Worm (Caenorhabditis elegans) whole organism, mixed stage, embryonic: ENCODE results near the gene F54C4.4.

Experiments
- nhr-2 ChIP-seq: fragments of 150-350 bp; optimal IDR thresholded peaks from 2 replicates; lab custom pipeline; 2014; ENCODE audit warnings: missing biosample characterization, missing genetic modification characterization
- nhr-28 ChIP-seq: fragments of 150-350 bp; optimal IDR thresholded peaks from 2 replicates; lab custom pipeline; 2014; ENCODE audit warnings: missing biosample characterization, missing genetic modification characterization
- sptf-1 ChIP-seq: sonication (generic microtip); optimal IDR thresholded peaks from 2 replicates; lab custom pipeline; 2017; ENCODE audit warnings: mild to moderate bottlenecking, missing genetic modification characterization, moderate library complexity, missing compliant biosample characterization

DNA sequence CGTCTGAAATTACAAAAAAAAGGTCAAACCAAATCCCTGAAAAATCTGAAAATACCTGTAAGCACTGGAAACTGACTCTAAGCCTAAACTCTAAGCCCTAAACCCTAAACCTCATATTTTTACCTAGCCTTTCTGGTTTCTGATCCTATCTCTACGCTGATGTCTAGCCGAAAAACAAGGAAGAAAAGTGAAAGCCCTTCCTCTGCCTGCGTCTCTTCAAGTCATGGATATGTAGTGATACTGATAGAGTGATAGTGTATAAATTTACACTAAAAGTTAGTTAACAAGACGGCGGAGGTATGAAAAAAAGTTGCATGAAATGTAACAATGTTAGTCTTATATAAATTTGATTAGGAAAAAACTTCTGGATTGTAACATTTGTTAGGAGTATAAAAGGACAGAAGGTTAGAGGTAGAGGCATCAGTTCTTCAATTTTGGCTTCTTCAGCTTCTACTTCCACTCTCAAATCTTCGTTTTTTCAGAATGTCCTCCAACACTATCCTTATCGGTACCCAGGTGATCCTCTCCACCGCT lies 46.5 kb downstream of the F54C4.4 start, which contains the start of gene col-88:
- TF ChIP-seq nhr-2 (tag; lab: Kevin White, UChicago) (no peak), sptf-1 (tag; lab: Kevin White, UChicago) (no peak), nhr-28 (tag; lab: Kevin White, UChicago) (no peak)
